Fruit fly (Drosophila melanogaster): Measurements from ENCODE around the gene RpS10b.

dm6 chrX:19640707-19641248 is 42.9 kb downstream of the RpS10b start:
- TF ChIP-seq insv (optimal IDR thresholded peaks at IDR 0.05) (no peak), ttk (optimal IDR thresholded peaks at IDR 0.05) (no peak), psq (optimal IDR thresholded peaks at IDR 0.05) (no peak), h (optimal IDR thresholded peaks at IDR 0.05) (no peak), Myc (optimal IDR thresholded peaks at IDR 0.05) (no peak), Sin3A (optimal IDR thresholded peaks at IDR 0.05) (no peak)

Measured in Kc167 (cell line).